Fruit fly (Drosophila melanogaster) whole organism, prepupa: Measurements from ENCODE around the gene Pdzd8.

ENCODE experiments used
- CG11294 ChIP-seq: fragments of 200-800 bp; sonication (Bioruptor generic); IDR thresholded peaks from 2 replicates; pipeline ENCODE4 v1.3.6; 2022; ENCODE audit warnings: missing biosample characterization, missing genetic modification characterization
- CG11902 ChIP-seq: fragments of 200-800 bp; sonication (Bioruptor generic); optimal IDR thresholded peaks from 3 replicates; lab custom pipeline; 2016; ENCODE audit warnings: missing biosample characterization, missing genetic modification characterization
- CG32006 ChIP-seq: fragments of 200-800 bp; sonication (Bioruptor generic); optimal IDR thresholded peaks from 3 replicates; lab custom pipeline; 2017; ENCODE audit warnings: missing biosample characterization, mild to moderate bottlenecking, missing genetic modification characterization
- CG34406 ChIP-seq: fragments of 200-800 bp; sonication (Bioruptor generic); optimal IDR thresholded peaks from 3 replicates; lab custom pipeline; 2016; ENCODE audit warnings: missing biosample characterization, missing genetic modification characterization
- CG3919 ChIP-seq: fragments of 200-800 bp; sonication (Bioruptor generic); optimal IDR thresholded peaks from 3 replicates; lab custom pipeline; 2016; ENCODE audit warnings: missing biosample characterization, missing genetic modification characterization
- CG6792 ChIP-seq: fragments of 200-800 bp; sonication (Bioruptor generic); optimal IDR thresholded peaks from 3 replicates; lab custom pipeline; 2016; ENCODE audit warnings: missing biosample characterization, missing genetic modification characterization
- CG9139 ChIP-seq: fragments of 200-800 bp; sonication (Bioruptor generic); optimal IDR thresholded peaks from 3 replicates; lab custom pipeline; 2017; ENCODE audit warnings: missing biosample characterization, mild to moderate bottlenecking, missing genetic modification characterization
- Eip78C ChIP-seq: fragments of 200-800 bp; sonication (Bioruptor generic); peaks from one replicate; lab custom pipeline; 2016; ENCODE audit warnings: missing biosample characterization, missing genetic modification characterization
- Smox ChIP-seq: fragments of 200-800 bp; sonication (Bioruptor generic); optimal IDR thresholded peaks from 3 replicates; lab custom pipeline; 2016; ENCODE audit warnings: missing biosample characterization, missing genetic modification characterization
- Sox15 ChIP-seq: fragments of 200-800 bp; sonication (Bioruptor generic); optimal IDR thresholded peaks from 3 replicates; lab custom pipeline; 2016; ENCODE audit warnings: missing biosample characterization, missing genetic modification characterization
- spab ChIP-seq: fragments of 200-800 bp; sonication (Bioruptor generic); optimal IDR thresholded peaks from 2 replicates; lab custom pipeline; 2017; ENCODE audit warnings: missing biosample characterization, mild to moderate bottlenecking, missing genetic modification characterization, missing genetic modification reagents

DNA sequence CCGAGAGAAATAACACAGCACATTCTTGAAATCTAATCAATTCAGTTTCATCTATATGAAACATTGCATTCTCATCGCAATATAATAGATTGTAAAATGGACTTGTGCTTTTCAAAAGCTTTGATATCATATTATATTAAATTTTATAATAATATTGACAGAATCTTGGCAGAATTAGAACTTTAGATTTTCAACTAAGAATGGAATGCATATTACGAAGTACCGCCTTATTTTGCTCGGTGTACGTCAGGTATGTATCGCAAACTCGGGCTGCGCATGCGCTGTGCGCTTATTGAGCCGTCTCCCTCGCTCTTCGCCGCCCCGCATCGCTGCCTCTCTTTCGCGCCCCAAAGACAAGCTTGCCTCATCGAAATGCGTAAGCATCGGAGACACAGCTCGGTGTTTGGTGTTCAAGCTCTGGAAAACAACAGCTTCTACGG lies 15.5 kb downstream of the Pdzd8 start:
- TF ChIP-seq CG11294 (peak; percentile 55), Sox15 (GFP tag; lab: Kevin White, UChicago) (peak; percentile 72), CG3919 (GFP tag; lab: Kevin White, UChicago) (peak; percentile 81), CG11902 (GFP tag; lab: Kevin White, UChicago) (peak; percentile 53), Smox (GFP tag; lab: Kevin White, UChicago) (peak; percentile 75), CG32006 (GFP tag; lab: Kevin White, UChicago) (peak; percentile 96), CG34406 (peak; percentile 88), Eip78C (GFP tag; lab: Kevin White, UChicago) (peak; percentile 94), CG6792 (peak; percentile 82), CG9139 (peak; percentile 73), spab (peak; percentile 82)
